Fruit fly (Drosophila melanogaster): ENCODE measurements around the gene NP15.6.

NP15.6 gene

dm6 chr3R:18983614-18984185 lies 43.5 kb upstream of the NP15.6 start, which contains the start of the genes snRNP-U1-C and gukh (continued):
- peak; percentile 79 for TF ChIP-seq BEAF-32 (GFP tag; optimal IDR thresholded peaks at IDR 0.05)
- TF ChIP-seq kay (GFP tag; optimal IDR thresholded peaks at IDR 0.05): peak; percentile 47
- TF ChIP-seq Asciz (GFP tag; optimal IDR thresholded peaks at IDR 0.05): peak; percentile 29
- peak; percentile 80 for TF ChIP-seq Hr3 (GFP tag; optimal IDR thresholded peaks at IDR 0.05)
- TF ChIP-seq CG4360 (GFP tag; IDR thresholded peaks at IDR 0.05): peak; percentile 49
- TF ChIP-seq ewg (GFP tag; optimal IDR thresholded peaks at IDR 0.05): peak; percentile 46
- peak; percentile 42 for TF ChIP-seq jing (GFP tag; optimal IDR thresholded peaks at IDR 0.05)
- peak; percentile 83 for TF ChIP-seq HLH3B (GFP tag; IDR thresholded peaks at IDR 0.05)
- TF ChIP-seq CG7786 (GFP tag; optimal IDR thresholded peaks at IDR 0.05): no peak
- TF ChIP-seq CG15269 (tag; optimal IDR thresholded peaks at IDR 0.05): peak; percentile 86
- TF ChIP-seq ken (GFP tag; IDR thresholded peaks at IDR 0.05): peak; percentile 80
- TF ChIP-seq CG1832 (GFP tag; optimal IDR thresholded peaks at IDR 0.05): no peak
- peak; percentile 8 for TF ChIP-seq CG6813 (GFP tag; optimal IDR thresholded peaks at IDR 0.05)
- TF ChIP-seq eyg (GFP tag; optimal IDR thresholded peaks at IDR 0.05): no peak
- TF ChIP-seq D19B (GFP tag; optimal IDR thresholded peaks at IDR 0.05): peak; percentile 41
- TF ChIP-seq zfh1 (GFP tag; IDR thresholded peaks at IDR 0.05): peak; percentile 87
- TF ChIP-seq so (GFP tag; IDR thresholded peaks at IDR 0.05): peak; percentile 87
- peak; percentile 95 for TF ChIP-seq CG34422 (GFP tag; IDR thresholded peaks at IDR 0.05)
- TF ChIP-seq CG18262 (tag; optimal IDR thresholded peaks at IDR 0.05): peak; percentile 78
- TF ChIP-seq CG7963 (GFP tag; IDR thresholded peaks at IDR 0.05; ENCODE audit: partially characterized antibody): no peak
- peak; percentile 76 for TF ChIP-seq CG15696 (tag; optimal IDR thresholded peaks at IDR 0.05)
- peak; percentile 49; the same call in 1 of the 2 replicates for TF ChIP-seq bowl (GFP tag; IDR thresholded peaks at IDR 0.05)
- TF ChIP-seq Med (GFP tag): peak; percentile 90
- peak; percentile 44 for TF ChIP-seq HLH54F (GFP tag; optimal IDR thresholded peaks at IDR 0.05)
- TF ChIP-seq CG14860 (GFP tag; IDR thresholded peaks at IDR 0.05; ENCODE audit: partially characterized antibody): 0 out of 3 replicates have a peak, but pooled peaks have one; percentile 32
- TF ChIP-seq Dip2 (GFP tag; IDR thresholded peaks at IDR 0.05): no peak
- TF ChIP-seq CG11723 (GFP tag; optimal IDR thresholded peaks at IDR 0.05): peak; percentile 65
- TF ChIP-seq cas (GFP tag; IDR thresholded peaks at IDR 0.05): peak; percentile 84
- peak; percentile 9 for TF ChIP-seq slou (GFP tag; optimal IDR thresholded peaks at IDR 0.05)
- TF ChIP-seq jumu (GFP tag; optimal IDR thresholded peaks at IDR 0.05): peak; percentile 18
- TF ChIP-seq B-H2 (GFP tag; optimal IDR thresholded peaks at IDR 0.05): peak; percentile 87
- TF ChIP-seq lilli (GFP tag; optimal IDR thresholded peaks at IDR 0.05): peak; percentile 89
- no peak for TF ChIP-seq lov (optimal IDR thresholded peaks at IDR 0.05)
- 0 out of 3 replicates have a peak, but pooled peaks have one; percentile 32 for TF ChIP-seq lov (GFP tag; IDR thresholded peaks at IDR 0.05)
- peak; percentile 95 for TF ChIP-seq slbo (GFP tag; IDR thresholded peaks at IDR 0.05)
- no peak for TF ChIP-seq fd64A (GFP tag; optimal IDR thresholded peaks at IDR 0.05)
- peak; percentile 92 for TF ChIP-seq CG12391 (tag; optimal IDR thresholded peaks at IDR 0.05)

dm6 chr3R:18985114-18985785 lies 41.9 kb upstream of the NP15.6 start:
- TF ChIP-seq Bteb2 (GFP tag; optimal IDR thresholded peaks at IDR 0.05) (no peak), mam (GFP tag; optimal IDR thresholded peaks at IDR 0.05) (no peak), Asciz (GFP tag; optimal IDR thresholded peaks at IDR 0.05) (no peak), Rx (GFP tag; IDR thresholded peaks at IDR 0.05) (no peak), Hmx (GFP tag; optimal IDR thresholded peaks at IDR 0.05) (no peak), CG9876 (GFP tag; optimal IDR thresholded peaks at IDR 0.05) (no peak), hb (GFP tag; IDR thresholded peaks at IDR 0.05; ENCODE audit: partially characterized antibody) (no peak), CG7839 (tag; optimal IDR thresholded peaks at IDR 0.05) (peak; percentile 53), CG12659 (GFP tag; optimal IDR thresholded peaks at IDR 0.05) (peak; percentile 23), lov (optimal IDR thresholded peaks at IDR 0.05) (no peak), lov (GFP tag; IDR thresholded peaks at IDR 0.05) (no peak), CG31388 (GFP tag; optimal IDR thresholded peaks at IDR 0.05) (no peak), ttk (GFP tag; IDR thresholded peaks at IDR 0.05) (no peak), CG3995 (GFP tag; optimal IDR thresholded peaks at IDR 0.05) (peak; percentile 35), Chrac-16 (GFP tag; optimal IDR thresholded peaks at IDR 0.05) (peak; percentile 9), CG10565 (GFP tag; optimal IDR thresholded peaks at IDR 0.05) (no peak), psq (GFP tag; optimal IDR thresholded peaks at IDR 0.05) (no peak)

Measured in whole organism, embryonic.